Worm (Caenorhabditis elegans) whole organism, L2 larva: ENCODE results near the gene irld-27.
A peak's percentile ranks its signal among the peaks of the same experiment; 100 is the strongest.

Experiments
- C34F6.9 ChIP-seq: fragments of 150-350 bp; optimal IDR thresholded peaks from 2 replicates; lab custom pipeline; 2014; ENCODE audit warnings: missing biosample characterization, missing genetic modification characterization
- R02D3.7 ChIP-seq: fragments of 150-350 bp; optimal IDR thresholded peaks from 2 replicates; lab custom pipeline; 2014; ENCODE audit warnings: missing biosample characterization, missing genetic modification characterization
- Y55F3AM.14 ChIP-seq: fragments of 200-800 bp; sonication (Bioruptor generic); optimal IDR thresholded peaks from 2 replicates; lab custom pipeline; 2018; ENCODE audit warnings: mild to moderate bottlenecking, missing genetic modification characterization, missing compliant biosample characterization
- alr-1 ChIP-seq: fragments of 150-350 bp; optimal IDR thresholded peaks from 2 replicates; lab custom pipeline; 2014; ENCODE audit warnings: missing biosample characterization, missing genetic modification characterization
- aly-2 ChIP-seq: fragments of 150-350 bp; optimal IDR thresholded peaks from 2 replicates; lab custom pipeline; 2014; ENCODE audit warnings: missing biosample characterization, missing genetic modification characterization
- ama-1 ChIP-seq: fragments of 150-350 bp; optimal IDR thresholded peaks from 2 replicates; lab custom pipeline; 2018; ENCODE audit warnings: inconsistent platforms
- blmp-1 ChIP-seq: sonication (generic microtip); optimal IDR thresholded peaks from 2 replicates; lab custom pipeline; 2017; ENCODE audit warnings: missing genetic modification characterization, mild to moderate bottlenecking, missing compliant biosample characterization, antibody characterized with exemption, moderate library complexity; ENCODE audit not compliant: insufficient read depth
- crh-2 ChIP-seq: sonication (generic microtip); optimal IDR thresholded peaks from 2 replicates; lab custom pipeline; 2017; ENCODE audit warnings: missing biosample characterization, missing genetic modification characterization
- dmd-4 ChIP-seq: sonication (generic microtip); optimal IDR thresholded peaks from 2 replicates; lab custom pipeline; 2017; ENCODE audit warnings: missing biosample characterization, missing genetic modification characterization
- elt-1 ChIP-seq: fragments of 150-350 bp; optimal IDR thresholded peaks from 2 replicates; lab custom pipeline; 2014; ENCODE audit warnings: missing biosample characterization, missing genetic modification characterization
- elt-3 ChIP-seq: sonication (generic microtip); optimal IDR thresholded peaks from 2 replicates; lab custom pipeline; 2017; ENCODE audit warnings: missing biosample characterization, missing genetic modification characterization
- fos-1 ChIP-seq: fragments of 150-350 bp; optimal IDR thresholded peaks from 2 replicates; lab custom pipeline; 2014; ENCODE audit warnings: missing biosample characterization, missing genetic modification characterization
- gmeb-1 ChIP-seq: fragments of 150-350 bp; optimal IDR thresholded peaks from 2 replicates; lab custom pipeline; 2014; ENCODE audit warnings: missing biosample characterization, missing genetic modification characterization
- lin-11 ChIP-seq: fragments of 150-350 bp; sonication (generic microtip); optimal IDR thresholded peaks from 2 replicates; lab custom pipeline; 2014; ENCODE audit warnings: missing biosample characterization, missing genetic modification characterization, inconsistent platforms, mixed read lengths
- lin-39 ChIP-seq: fragments of 150-350 bp; optimal IDR thresholded peaks from 2 replicates; lab custom pipeline; 2014; ENCODE audit warnings: missing biosample characterization, missing genetic modification reagents, missing genetic modification characterization
- lsy-2 ChIP-seq, 2 experiments: fragments of 150-350 bp in 1 of 2; sonication (generic microtip) in 1 of 2; optimal IDR thresholded peaks; 2 replicates each; lab custom pipeline; 2014 to 2017; ENCODE audit warnings: missing biosample characterization in 2 of 2, missing genetic modification characterization in 2 of 2
- mab-5 ChIP-seq: fragments of 150-350 bp; optimal IDR thresholded peaks from 2 replicates; lab custom pipeline; 2014; ENCODE audit warnings: missing biosample characterization, missing genetic modification characterization
- mbf-1 ChIP-seq: sonication (generic microtip); optimal IDR thresholded peaks from 2 replicates; lab custom pipeline; 2017; ENCODE audit warnings: missing biosample characterization, missing genetic modification characterization
- nhr-10 ChIP-seq: sonication (generic microtip); optimal IDR thresholded peaks from 2 replicates; lab custom pipeline; 2017; ENCODE audit warnings: missing biosample characterization, missing genetic modification characterization
- nhr-11 ChIP-seq: fragments of 150-350 bp; optimal IDR thresholded peaks from 2 replicates; lab custom pipeline; 2014; ENCODE audit warnings: missing biosample characterization, missing genetic modification characterization
- nhr-129 ChIP-seq: fragments of 150-350 bp; optimal IDR thresholded peaks from 2 replicates; lab custom pipeline; 2014; ENCODE audit warnings: missing biosample characterization, missing genetic modification characterization
- nhr-21 ChIP-seq: fragments of 150-350 bp; optimal IDR thresholded peaks from 2 replicates; lab custom pipeline; 2014; ENCODE audit warnings: missing biosample characterization, missing genetic modification characterization
- nhr-23 ChIP-seq: fragments of 150-350 bp; optimal IDR thresholded peaks from 2 replicates; lab custom pipeline; 2014; ENCODE audit warnings: missing biosample characterization, missing genetic modification reagents, missing genetic modification characterization
- nhr-237 ChIP-seq: fragments of 150-350 bp; optimal IDR thresholded peaks from 2 replicates; lab custom pipeline; 2014; ENCODE audit warnings: missing biosample characterization, missing genetic modification characterization
- nhr-6 ChIP-seq: fragments of 150-350 bp; optimal IDR thresholded peaks from 2 replicates; lab custom pipeline; 2014; ENCODE audit warnings: missing biosample characterization, missing genetic modification characterization
- nhr-77 ChIP-seq: fragments of 150-350 bp; optimal IDR thresholded peaks from 2 replicates; lab custom pipeline; 2014; ENCODE audit warnings: missing biosample characterization, missing genetic modification characterization
- peb-1 ChIP-seq: fragments of 150-350 bp; optimal IDR thresholded peaks from 2 replicates; lab custom pipeline; 2014; ENCODE audit warnings: missing biosample characterization, missing genetic modification characterization
- sem-4 ChIP-seq: fragments of 150-350 bp; optimal IDR thresholded peaks from 2 replicates; lab custom pipeline; 2014; ENCODE audit warnings: missing biosample characterization, missing genetic modification reagents, missing genetic modification characterization
- skn-1 ChIP-seq: sonication (generic microtip); optimal IDR thresholded peaks from 2 replicates; lab custom pipeline; 2017; ENCODE audit warnings: missing biosample characterization, missing genetic modification characterization
- sma-9 ChIP-seq, 2 experiments: fragments of 150-350 bp in 1 of 2; sonication (generic microtip) in 1 of 2; optimal IDR thresholded peaks; 2 replicates each; lab custom pipeline; 2014 to 2016; ENCODE audit warnings: missing genetic modification characterization in 2 of 2, mild to moderate bottlenecking in 1 of 2, missing biosample characterization in 1 of 2, missing compliant biosample characterization in 1 of 2, missing genetic modification reagents in 1 of 2, moderate library complexity in 1 of 2
- unc-39 ChIP-seq: fragments of 150-350 bp; optimal IDR thresholded peaks from 2 replicates; lab custom pipeline; 2014; ENCODE audit warnings: missing biosample characterization, missing genetic modification characterization
- unc-55 ChIP-seq: fragments of 150-350 bp; sonication (generic microtip); optimal IDR thresholded peaks from 3 replicates; lab custom pipeline; 2014; ENCODE audit warnings: missing biosample characterization, missing genetic modification reagents, missing genetic modification characterization
- unc-62 ChIP-seq: fragments of 150-350 bp; optimal IDR thresholded peaks from 2 replicates; lab custom pipeline; 2014; ENCODE audit warnings: missing biosample characterization, missing genetic modification reagents, missing genetic modification characterization
- zag-1 ChIP-seq: fragments of 150-350 bp; optimal IDR thresholded peaks from 2 replicates; lab custom pipeline; 2014; ENCODE audit warnings: missing biosample characterization, missing genetic modification characterization
- ztf-4 ChIP-seq: fragments of 150-350 bp; optimal IDR thresholded peaks from 2 replicates; lab custom pipeline; 2014; ENCODE audit warnings: missing biosample characterization, missing genetic modification characterization

Gene irld-27

ce11 chrII:3303582-3303981 lies 28.6 kb upstream of the irld-27 start:
- TF ChIP-seq fos-1 (tag; lab: Kevin White, UChicago) (no peak), nhr-237 (no peak), C34F6.9 (tag; lab: Kevin White, UChicago) (no peak), unc-55 (GFP tag; lab: Kevin White, UChicago) (peak; percentile 34), lin-11 (tag; lab: Kevin White, UChicago) (no peak), peb-1 (tag; lab: Kevin White, UChicago) (no peak)
- TF ChIP-seq, all 48 proteins: peak for 1

DNA sequence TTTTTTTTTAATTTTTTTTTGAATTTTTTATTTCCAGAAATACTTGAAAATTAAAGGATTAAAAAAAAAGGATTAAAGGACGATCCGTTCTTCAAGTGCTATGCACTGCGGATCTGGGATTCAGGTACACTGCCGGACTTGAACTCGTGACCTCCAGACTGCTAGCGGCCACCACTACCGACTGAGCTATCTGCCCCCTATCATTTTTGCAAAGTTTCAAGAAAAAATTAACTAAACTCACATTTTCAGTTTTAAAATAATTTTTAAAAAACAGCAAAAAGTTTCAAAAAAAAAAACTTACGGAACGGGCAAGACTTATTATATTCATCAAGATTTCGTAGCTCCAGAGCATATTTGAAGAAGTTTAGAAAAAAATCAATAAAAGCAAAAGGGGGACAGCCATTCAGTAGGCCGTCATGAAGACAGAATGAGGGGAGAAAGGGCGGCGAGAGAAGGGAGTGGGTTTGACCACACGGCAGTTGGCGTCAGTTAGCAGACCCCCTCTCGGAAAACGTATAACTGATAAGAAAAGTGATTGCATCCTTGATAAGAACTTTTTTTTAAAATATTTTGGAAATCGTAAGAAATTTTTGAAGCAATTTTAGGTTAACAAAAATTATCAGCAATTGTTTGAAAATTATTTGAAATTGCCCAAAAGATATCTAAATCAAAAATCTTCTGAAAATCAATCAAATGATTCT lies 21.0 kb upstream of the irld-27 start:
- peak; percentile 34 for TF ChIP-seq fos-1 (tag; lab: Kevin White, UChicago)
- TF ChIP-seq crh-2: no peak

DNA sequence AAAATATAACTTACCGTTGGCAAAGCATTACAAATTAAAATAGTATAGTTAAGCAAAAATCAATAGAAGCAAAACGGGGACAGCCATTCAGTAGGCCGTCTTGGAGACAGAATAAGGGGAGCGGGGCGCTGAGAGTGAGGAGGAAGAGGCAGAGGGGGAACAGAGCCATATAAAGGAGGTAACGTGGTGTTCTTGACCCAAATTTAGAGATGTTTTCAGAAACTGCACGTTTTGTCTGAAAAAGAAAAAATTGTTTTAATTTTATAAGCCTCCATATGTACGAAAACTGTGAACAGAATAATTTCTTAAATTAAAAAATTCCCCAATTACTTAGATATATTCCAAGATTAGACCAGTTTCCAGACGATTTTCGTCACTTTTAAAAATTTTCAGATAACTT lies 18.7 kb upstream of the irld-27 start, which contains the start of gene F39E9.6:
Gene F39E9.6, minus strand, starts transcription at position 101 of the 400 bp plus-strand sequence.
- TF ChIP-seq nhr-237: no peak
- TF ChIP-seq gmeb-1 (tag; lab: Kevin White, UChicago): no peak
- no peak for TF ChIP-seq fos-1 (tag; lab: Kevin White, UChicago)
- TF ChIP-seq zag-1 (tag; lab: Kevin White, UChicago): no peak
- TF ChIP-seq nhr-6 (tag; lab: Kevin White, UChicago): no peak
- no peak for TF ChIP-seq nhr-21
- no peak for TF ChIP-seq C34F6.9 (tag; lab: Kevin White, UChicago)
- no peak for TF ChIP-seq peb-1 (tag; lab: Kevin White, UChicago)
- no peak for TF ChIP-seq lsy-2 (tag; optimal IDR thresholded peaks at IDR 0.05; lab: Kevin White, UChicago)
- TF ChIP-seq ztf-4 (tag; lab: Kevin White, UChicago): no peak
- no peak for TF ChIP-seq skn-1
- no peak for TF ChIP-seq mab-5 (tag; lab: Kevin White, UChicago)
- no peak for TF ChIP-seq elt-3 (tag; lab: Kevin White, UChicago)
- no peak for TF ChIP-seq nhr-23 (tag; lab: Kevin White, UChicago)
- TF ChIP-seq unc-55 (GFP tag; lab: Kevin White, UChicago): no peak
- no peak for TF ChIP-seq unc-62 (GFP tag; lab: Kevin White, UChicago)
- TF ChIP-seq unc-39: no peak
- no peak for TF ChIP-seq lin-39 (tag; lab: Kevin White, UChicago)
- TF ChIP-seq, all 48 proteins: peak for 0

ce11 chrII:3318839-3319238 lies 13.3 kb upstream of the irld-27 start:
- no peak for TF ChIP-seq mbf-1 (tag; lab: Kevin White, UChicago)
- TF ChIP-seq sma-9 (GFP tag; optimal IDR thresholded peaks at IDR 0.05; lab: Kevin White, UChicago): peak; percentile 0
- no peak for TF ChIP-seq sma-9 (tag; optimal IDR thresholded peaks at IDR 0.05; lab: Kevin White, UChicago)
- no peak for TF ChIP-seq ama-1 (lab: Kevin White, UChicago)
- TF ChIP-seq Y55F3AM.14 (GFP tag; lab: Kevin White, UChicago): no peak
- TF ChIP-seq nhr-237: no peak
- TF ChIP-seq skn-1: no peak

ce11 chrII:3322257-3322656 lies 9.9 kb upstream of the irld-27 start, which contains the start of gene Y46D2A.1:
Y46D2A.1 (plus strand) TSS chrII:3322557.
- no peak for TF ChIP-seq zag-1 (tag; lab: Kevin White, UChicago)
- TF ChIP-seq nhr-129 (tag; lab: Kevin White, UChicago): no peak
- TF ChIP-seq elt-1 (tag; lab: Kevin White, UChicago): no peak
- TF ChIP-seq blmp-1 (tag; lab: Kevin White, UChicago): no peak
- TF ChIP-seq aly-2: no peak
- no peak for TF ChIP-seq sem-4 (tag; lab: Kevin White, UChicago)
- no peak for TF ChIP-seq peb-1 (tag; lab: Kevin White, UChicago)
- no peak for TF ChIP-seq nhr-11 (tag; lab: Kevin White, UChicago)
- no peak for TF ChIP-seq dmd-4
- no peak for TF ChIP-seq lin-11 (tag; lab: Kevin White, UChicago)
- no peak for TF ChIP-seq nhr-6 (tag; lab: Kevin White, UChicago)
- no peak for TF ChIP-seq lin-39 (tag; lab: Kevin White, UChicago)
- TF ChIP-seq nhr-77 (tag; lab: Kevin White, UChicago): no peak
- no peak for TF ChIP-seq alr-1 (tag; lab: Kevin White, UChicago)
- no peak for TF ChIP-seq R02D3.7 (tag; lab: Kevin White, UChicago)
- no peak for TF ChIP-seq unc-62 (GFP tag; lab: Kevin White, UChicago)
- no peak for TF ChIP-seq nhr-10 (tag; lab: Kevin White, UChicago)
- TF ChIP-seq mab-5 (tag; lab: Kevin White, UChicago): no peak
